Fruit fly (Drosophila melanogaster): ENCODE data around the gene CG13877.

CG13877 gene

dm6 chr3L:263500-264377 is 45.9 kb downstream of the CG13877 start:
- TF ChIP-seq CG14711 (tag; optimal IDR thresholded peaks at IDR 0.05), result no peak
- TF ChIP-seq Mnt (GFP tag; optimal IDR thresholded peaks at IDR 0.05), result peak; percentile 48
- no peak for TF ChIP-seq CG1620 (GFP tag; optimal IDR thresholded peaks at IDR 0.05)
- TF ChIP-seq CG7101 (tag; optimal IDR thresholded peaks at IDR 0.05), result no peak

dm6 chr3L:264378-265151 is 46.7 kb downstream of the CG13877 start, which contains the start of the genes Tudor-SN and mRpL17:
Gene Tudor-SN, minus strand, starts transcription at chr3L:264380.
Gene mRpL17, plus strand, starts transcription at chr3L:264779.
- TF ChIP-seq CG11617 (GFP tag; optimal IDR thresholded peaks at IDR 0.05) (peak; percentile 69), bab1 (GFP tag; optimal IDR thresholded peaks at IDR 0.05) (peak; percentile 19), toe (GFP tag; optimal IDR thresholded peaks at IDR 0.05) (peak; percentile 76), Crg-1 (GFP tag; optimal IDR thresholded peaks at IDR 0.05) (peak; percentile 20), CG7045 (GFP tag; optimal IDR thresholded peaks at IDR 0.05) (no peak), cic (GFP tag; optimal IDR thresholded peaks at IDR 0.05) (no peak), kay (GFP tag; ENCODE audit: borderline replicate concordance) (no peak), cnc (optimal IDR thresholded peaks at IDR 0.05) (no peak), CG12768 (GFP tag; optimal IDR thresholded peaks at IDR 0.05) (no peak), Mnt (GFP tag; optimal IDR thresholded peaks at IDR 0.05) (peak; percentile 17), Clk (GFP tag; optimal IDR thresholded peaks at IDR 0.05) (no peak), Hr96 (GFP tag; optimal IDR thresholded peaks at IDR 0.05) (peak; percentile 42), CG14711 (tag; optimal IDR thresholded peaks at IDR 0.05) (no peak), pad (GFP tag; optimal IDR thresholded peaks at IDR 0.05) (peak; percentile 6), CG33017 (tag; optimal IDR thresholded peaks at IDR 0.05) (no peak), ovo (GFP tag; optimal IDR thresholded peaks at IDR 0.05) (peak; percentile 46), tj (GFP tag; optimal IDR thresholded peaks at IDR 0.05) (peak; percentile 26), CG7101 (tag; optimal IDR thresholded peaks at IDR 0.05) (peak; percentile 53), CG1620 (GFP tag; optimal IDR thresholded peaks at IDR 0.05) (peak; percentile 63), CG5204 (GFP tag; optimal IDR thresholded peaks at IDR 0.05) (no peak)

dm6 chr3L:265808-266207 is 47.9 kb downstream of the CG13877 start, which contains the start of gene CG34263:
Gene CG34263, minus strand, starts transcription at chr3L:265908.
- TF ChIP-seq Crg-1 (GFP tag; optimal IDR thresholded peaks at IDR 0.05) (no peak), Mnt (GFP tag; optimal IDR thresholded peaks at IDR 0.05) (no peak), bab1 (GFP tag; optimal IDR thresholded peaks at IDR 0.05) (no peak), kay (GFP tag; ENCODE audit: borderline replicate concordance) (no peak), toe (GFP tag; optimal IDR thresholded peaks at IDR 0.05) (no peak), tj (GFP tag; optimal IDR thresholded peaks at IDR 0.05) (no peak)

- TF ChIP-seq Mnt (GFP tag; optimal IDR thresholded peaks at IDR 0.05) (no peak), CG7045 (GFP tag; optimal IDR thresholded peaks at IDR 0.05) (no peak), CG33017 (tag; optimal IDR thresholded peaks at IDR 0.05) (no peak)
Measured at dm6 chr3L:267083-267482, 49.2 kb downstream of the CG13877 start, which contains the start of gene miple1. Gene miple1, plus strand, starts transcription at chr3L:267299.

dm6 chr3L:267618-268017 is 49.8 kb downstream of the CG13877 start:
- TF ChIP-seq bab1 (GFP tag; optimal IDR thresholded peaks at IDR 0.05), result no peak
- no peak for TF ChIP-seq tj (GFP tag; optimal IDR thresholded peaks at IDR 0.05)
- TF ChIP-seq CG5204 (GFP tag; optimal IDR thresholded peaks at IDR 0.05), result no peak
- TF ChIP-seq cic (GFP tag; optimal IDR thresholded peaks at IDR 0.05), result no peak
- TF ChIP-seq cnc (optimal IDR thresholded peaks at IDR 0.05), result no peak

All from whole organism, adult.